Fruit fly (Drosophila melanogaster): ENCODE measurements around the gene CG32263.

DNA sequence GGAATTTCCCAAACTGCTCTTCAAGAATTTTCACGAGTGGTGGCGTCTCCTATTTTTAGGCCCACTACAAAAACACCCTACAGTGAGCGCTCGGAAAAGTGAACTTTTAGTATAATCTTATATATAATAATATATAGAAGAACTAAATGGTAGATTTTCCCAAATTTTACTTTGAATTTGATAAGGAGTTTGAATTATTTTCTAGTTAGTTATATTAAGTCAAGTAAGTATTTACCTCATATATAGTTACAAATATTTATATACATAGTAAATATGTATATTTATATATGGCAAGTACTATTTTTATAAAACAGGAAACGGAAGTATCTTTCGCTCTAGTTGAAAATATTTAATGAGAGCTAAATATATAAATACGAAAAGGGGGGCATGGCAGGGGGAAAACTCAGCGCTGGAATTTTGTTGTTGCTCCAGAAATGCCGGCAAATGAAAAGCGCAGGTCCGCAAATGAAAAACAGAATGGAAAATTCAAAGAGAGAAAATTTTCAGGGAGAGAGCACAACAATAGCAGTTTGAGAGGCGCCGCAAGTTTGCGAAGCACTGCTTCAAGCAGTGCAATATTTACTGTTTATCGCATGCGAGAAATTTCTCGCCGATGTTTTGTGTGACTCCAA, 22.0 kb downstream of the CG32263 start:
- TF ChIP-seq woc (GFP tag; optimal IDR thresholded peaks at IDR 0.05): no peak
- no peak for TF ChIP-seq Jra (GFP tag; optimal IDR thresholded peaks at IDR 0.05)

All from whole organism, wandering third instar larva.